Worm (Caenorhabditis elegans) whole organism, early embryonic: ENCODE data around the gene T24E12.3.
"Not testable (repeated sequence)": the region's sequence is repeated elsewhere in the genome, so short reads cannot be mapped to it uniquely, and the experiment has no call there.

Source experiments
- B0310.2 ChIP-seq: sonication (generic microtip); optimal IDR thresholded peaks from 2 replicates; lab custom pipeline; 2016; ENCODE audit warnings: mild to moderate bottlenecking, missing genetic modification characterization, missing compliant biosample characterization
- F13C5.2 ChIP-seq: sonication (generic microtip); optimal IDR thresholded peaks from 2 replicates; lab custom pipeline; 2017; ENCODE audit warnings: mild to moderate bottlenecking, missing genetic modification characterization, inconsistent platforms, missing compliant biosample characterization
- aly-1 ChIP-seq: sonication (generic microtip); optimal IDR thresholded peaks from 2 replicates; lab custom pipeline; 2016; ENCODE audit warnings: missing genetic modification characterization, missing compliant biosample characterization
- ama-1 ChIP-seq: fragments of 150-350 bp; optimal IDR thresholded peaks from 2 replicates; lab custom pipeline; 2014
- ceh-13 ChIP-seq: fragments of 200-800 bp; sonication (Bioruptor generic); optimal IDR thresholded peaks from 2 replicates; lab custom pipeline; 2018; ENCODE audit warnings: mild to moderate bottlenecking, missing genetic modification characterization, missing compliant biosample characterization
- ceh-36 ChIP-seq: sonication (generic microtip); optimal IDR thresholded peaks from 2 replicates; lab custom pipeline; 2016; ENCODE audit warnings: missing genetic modification characterization, inconsistent platforms, missing compliant biosample characterization
- ets-7 ChIP-seq: sonication (generic microtip); optimal IDR thresholded peaks from 2 replicates; lab custom pipeline; 2016; ENCODE audit warnings: missing genotype, missing genetic modification characterization, missing compliant biosample characterization
- flt-1 ChIP-seq: fragments of 200-800 bp; sonication (Bioruptor generic); IDR thresholded peaks from 2 replicates; pipeline ENCODE4 v1.3.6; 2022; ENCODE audit warnings: missing genetic modification characterization, missing compliant biosample characterization
- hmbx-1 ChIP-seq: sonication (generic microtip); optimal IDR thresholded peaks from 2 replicates; lab custom pipeline; 2016; ENCODE audit warnings: mild to moderate bottlenecking, missing genetic modification characterization, missing compliant biosample characterization
- hmg-4 ChIP-seq: fragments of 200-800 bp; sonication (Bioruptor generic); optimal IDR thresholded peaks from 2 replicates; lab custom pipeline; 2018; ENCODE audit warnings: mild to moderate bottlenecking, missing genetic modification characterization, missing compliant biosample characterization
- hnd-1 ChIP-seq: sonication (generic microtip); optimal IDR thresholded peaks from 2 replicates; lab custom pipeline; 2016; ENCODE audit warnings: missing genetic modification characterization, missing compliant biosample characterization
- pes-1 ChIP-seq: fragments of 200-800 bp; sonication (Bioruptor generic); IDR thresholded peaks from 2 replicates; pipeline ENCODE4 v1.3.6; 2022; ENCODE audit warnings: missing genetic modification reagents, missing genetic modification characterization, missing compliant biosample characterization
- scrt-1 ChIP-seq: fragments of 200-800 bp; sonication (Bioruptor generic); IDR thresholded peaks from 2 replicates; pipeline ENCODE4 v1.3.6; 2022; ENCODE audit warnings: missing genetic modification characterization, missing compliant biosample characterization
- sea-1 ChIP-seq: fragments of 200-800 bp; sonication (Bioruptor generic); conservative IDR thresholded peaks from 2 replicates; pipeline ENCODE4 v1.3.6; 2022; ENCODE audit warnings: missing genetic modification characterization, missing compliant biosample characterization
- tbx-11 ChIP-seq: fragments of 200-800 bp; sonication (Bioruptor generic); IDR thresholded peaks from 2 replicates; pipeline ENCODE4 v1.3.6; 2022; ENCODE audit warnings: missing genetic modification characterization, missing compliant biosample characterization
- tbx-37 ChIP-seq: fragments of 200-800 bp; sonication (Bioruptor generic); conservative IDR thresholded peaks from 2 replicates; pipeline ENCODE4 v1.3.6; 2022; ENCODE audit warnings: missing genetic modification reagents, missing genetic modification characterization, missing compliant biosample characterization
- tra-4 ChIP-seq: sonication (generic microtip); optimal IDR thresholded peaks from 2 replicates; lab custom pipeline; 2017; ENCODE audit warnings: missing genetic modification characterization, missing compliant biosample characterization

Gene T24E12.3

ce11 chrII:3761599-3761998, 14.2 kb upstream of the T24E12.3 start, which contains the start of gene T24E12.6:
T24E12.6 (minus strand) TSS chrII:3761699.
- not testable (repeated sequence) for TF ChIP-seq flt-1, scrt-1, sea-1

- TF ChIP-seq scrt-1: no peak
- TF ChIP-seq hmbx-1 (tag; lab: Kevin White, UChicago): no peak
- no peak for TF ChIP-seq tra-4 (tag; lab: Kevin White, UChicago)
- TF ChIP-seq tbx-11 (GFP tag; lab: Robert Waterston, UW): no peak
- no peak for TF ChIP-seq hmg-4 (GFP tag; lab: Kevin White, UChicago)
- no peak for TF ChIP-seq tbx-37
Measured at ce11 chrII:3764486-3764885, 11.3 kb upstream of the T24E12.3 start, which contains the start of gene srx-112. srx-112 (minus strand) TSS chrII:3764586.

ce11 chrII:3771640-3772039, 4.2 kb upstream of the T24E12.3 start:
- no peak for TF ChIP-seq tbx-37
- no peak for TF ChIP-seq tra-4 (tag; lab: Kevin White, UChicago)
- TF ChIP-seq hmbx-1 (tag; lab: Kevin White, UChicago): no peak
- no peak for TF ChIP-seq hnd-1 (tag; lab: Kevin White, UChicago)
- TF ChIP-seq ceh-36 (tag; lab: Kevin White, UChicago): no peak
- no peak for TF ChIP-seq pes-1 (GFP tag; lab: Robert Waterston, UW)
- no peak for TF ChIP-seq aly-1
- TF ChIP-seq ceh-13 (GFP tag; lab: Kevin White, UChicago): no peak
- TF ChIP-seq B0310.2: no peak
- TF ChIP-seq tbx-11 (GFP tag; lab: Robert Waterston, UW): no peak
- TF ChIP-seq hmg-4 (GFP tag; lab: Kevin White, UChicago): no peak

DNA sequence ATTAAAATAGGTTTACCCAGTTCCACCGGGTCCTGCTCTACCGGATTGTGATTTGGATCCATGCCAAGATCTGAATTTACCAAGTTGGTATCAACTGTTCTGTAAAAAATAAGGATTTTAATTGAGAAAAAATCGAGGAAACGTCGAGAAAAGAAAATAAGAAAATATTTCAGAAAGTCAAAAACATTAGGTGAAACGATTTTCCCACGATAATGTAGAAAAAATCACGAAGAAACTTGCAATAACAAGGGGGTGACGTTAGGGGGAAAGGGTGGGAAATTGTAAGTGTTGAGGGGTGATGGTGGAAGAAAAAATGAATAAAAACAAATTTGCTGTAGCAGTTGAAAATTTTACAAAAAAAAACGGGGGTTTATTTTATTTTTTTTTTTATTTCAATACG, 2.7 kb upstream of the T24E12.3 start, which contains the start of gene T24E12.10:
Gene T24E12.10 (minus strand): TSS at position 101 of the 400 bp plus-strand sequence.
- no peak for TF ChIP-seq hnd-1 (tag; lab: Kevin White, UChicago)
- TF ChIP-seq ceh-13 (GFP tag; lab: Kevin White, UChicago): no peak
- no peak for TF ChIP-seq sea-1
- no peak for TF ChIP-seq tbx-37
- TF ChIP-seq scrt-1: no peak
- no peak for TF ChIP-seq B0310.2
- TF ChIP-seq flt-1: no peak
- no peak for TF ChIP-seq aly-1
- no peak for TF ChIP-seq F13C5.2
- TF ChIP-seq ets-7: no peak
- no peak for TF ChIP-seq hmbx-1 (tag; lab: Kevin White, UChicago)
- no peak for TF ChIP-seq ama-1 (lab: Kevin White, UChicago)

- TF ChIP-seq aly-1 (no peak), ceh-36 (tag; lab: Kevin White, UChicago) (no peak), sea-1 (no peak), tbx-37 (no peak), ama-1 (lab: Kevin White, UChicago) (no peak), tbx-11 (GFP tag; lab: Robert Waterston, UW) (no peak), ets-7 (no peak), tra-4 (tag; lab: Kevin White, UChicago) (no peak), hmg-4 (GFP tag; lab: Kevin White, UChicago) (no peak), ceh-13 (GFP tag; lab: Kevin White, UChicago) (no peak), pes-1 (GFP tag; lab: Robert Waterston, UW) (no peak), scrt-1 (no peak), F13C5.2 (no peak), hnd-1 (tag; lab: Kevin White, UChicago) (no peak), flt-1 (no peak), B0310.2 (no peak), hmbx-1 (tag; lab: Kevin White, UChicago) (no peak)
Measured at ce11 chrII:3777802-3778201, 2.0 kb downstream of the T24E12.3 start.

DNA sequence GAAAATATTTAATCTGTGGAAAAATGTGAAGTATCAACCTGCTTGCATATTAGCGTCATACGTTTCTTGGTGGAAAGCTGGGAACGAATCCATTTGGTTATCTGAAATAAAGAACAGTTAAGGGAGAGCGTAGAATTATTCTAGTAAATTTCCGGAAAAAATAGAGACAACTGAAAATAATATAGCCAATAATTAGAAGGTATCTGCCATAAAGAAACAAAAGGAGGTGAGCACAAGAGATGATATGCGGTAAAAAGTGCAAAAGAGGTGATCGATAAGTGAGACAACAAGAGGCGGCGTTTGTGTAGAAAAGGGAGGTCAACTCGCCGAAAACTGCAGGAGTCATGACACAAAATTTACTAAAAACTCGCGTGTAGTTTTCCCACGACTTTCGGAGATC, 3.6 kb downstream of the T24E12.3 start, which contains the start of gene T24E12.11:
Gene T24E12.11 (minus strand): TSS at position 101 of the 400 bp plus-strand sequence.
- TF ChIP-seq ets-7 (no peak), sea-1 (no peak)

DNA sequence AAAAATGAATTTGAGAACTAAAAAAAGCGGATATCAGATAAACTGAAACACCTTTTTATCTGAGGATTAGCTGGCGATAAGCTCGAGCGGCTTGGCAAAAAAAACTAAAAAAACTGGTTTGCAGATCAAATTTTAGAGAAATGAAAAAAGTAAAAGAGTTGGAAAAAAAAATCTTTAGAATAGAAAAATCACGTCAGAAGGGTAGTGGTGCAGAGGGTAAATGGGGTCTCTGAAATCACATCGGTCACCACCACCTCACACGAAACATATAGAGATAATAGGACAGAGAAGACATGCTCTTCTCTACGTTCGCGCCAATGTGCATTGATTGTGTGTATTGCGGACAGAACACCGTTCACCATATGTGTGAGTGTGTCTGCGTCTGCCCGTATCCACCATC, 5.4 kb downstream of the T24E12.3 start:
- TF ChIP-seq tbx-37 (no peak), tra-4 (tag; lab: Kevin White, UChicago) (no peak), flt-1 (no peak), ceh-13 (GFP tag; lab: Kevin White, UChicago) (no peak), tbx-11 (GFP tag; lab: Robert Waterston, UW) (no peak), B0310.2 (no peak), scrt-1 (no peak), ets-7 (no peak), sea-1 (no peak), hmbx-1 (tag; lab: Kevin White, UChicago) (no peak), pes-1 (GFP tag; lab: Robert Waterston, UW) (no peak), hnd-1 (tag; lab: Kevin White, UChicago) (no peak), ceh-36 (tag; lab: Kevin White, UChicago) (no peak), aly-1 (no peak), hmg-4 (GFP tag; lab: Kevin White, UChicago) (no peak), ama-1 (lab: Kevin White, UChicago) (no peak), F13C5.2 (no peak)

DNA sequence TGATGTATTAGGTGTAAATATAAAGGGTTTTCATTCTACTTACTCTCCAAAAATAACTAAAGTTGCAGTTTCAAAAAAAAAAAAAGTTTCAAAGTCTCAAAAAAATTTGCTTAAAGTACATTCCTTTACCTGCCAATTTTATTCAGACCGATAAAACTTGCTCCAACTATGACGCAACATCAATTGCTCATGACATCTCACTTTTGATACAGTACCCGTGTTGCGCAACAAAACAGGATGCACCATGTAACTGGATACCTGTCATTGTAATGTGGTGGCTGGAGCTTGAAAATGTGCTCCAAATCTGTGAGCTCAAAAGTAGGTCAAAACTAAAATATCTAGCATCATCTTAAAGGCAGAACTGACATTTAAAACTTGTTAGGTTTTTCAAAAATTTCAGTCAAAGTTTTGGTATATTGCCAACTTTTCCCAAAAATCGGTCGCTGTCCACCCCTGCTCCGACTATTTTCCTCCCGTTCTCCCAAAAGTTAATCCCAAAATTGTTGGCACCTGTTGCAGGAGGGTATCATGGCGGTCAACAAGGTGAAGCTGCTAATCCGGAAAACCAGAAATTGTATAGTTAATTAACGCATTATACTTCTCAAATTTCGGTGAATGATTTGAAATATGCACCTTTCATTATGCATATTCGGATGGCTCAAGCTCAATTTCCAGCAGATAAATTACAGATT, 6.6 kb downstream of the T24E12.3 start, which contains the start of gene T24E12.2:
Gene T24E12.2 (plus strand): TSS at position 642 of the 692 bp plus-strand sequence.
- TF ChIP-seq ceh-13 (GFP tag; lab: Kevin White, UChicago) (no peak), flt-1 (no peak), pes-1 (GFP tag; lab: Robert Waterston, UW) (no peak)
